Worm (Caenorhabditis elegans) whole organism, L1 larva: ENCODE measurements around the gene srx-29.

Experiments used
- egl-27 ChIP-seq, 2 experiments: fragments of 150-350 bp in 1 of 2; sonication (generic microtip); optimal IDR thresholded peaks; 3 replicates each; lab custom pipeline; 2017 to 2018; ENCODE audit warnings: missing biosample characterization in 2 of 2, missing genetic modification characterization in 2 of 2, missing genetic modification reagents in 2 of 2
- fkh-10 ChIP-seq: sonication (generic microtip); optimal IDR thresholded peaks from 2 replicates; lab custom pipeline; 2017; ENCODE audit warnings: missing biosample characterization, missing genetic modification reagents, missing genetic modification characterization
- lin-13 ChIP-seq: fragments of 150-350 bp; optimal IDR thresholded peaks from 2 replicates; lab custom pipeline; 2014; ENCODE audit warnings: missing biosample characterization, missing genetic modification reagents, missing genetic modification characterization
- mep-1 ChIP-seq: fragments of 150-350 bp; optimal IDR thresholded peaks from 2 replicates; lab custom pipeline; 2014; ENCODE audit warnings: missing biosample characterization, missing genetic modification characterization
- nhr-237 ChIP-seq: fragments of 150-350 bp; optimal IDR thresholded peaks from 2 replicates; lab custom pipeline; 2014; ENCODE audit warnings: missing biosample characterization, missing genetic modification characterization
- pag-3 ChIP-seq: sonication (generic microtip); optimal IDR thresholded peaks from 2 replicates; lab custom pipeline; 2017; ENCODE audit warnings: missing genetic modification characterization, mild to moderate bottlenecking, missing compliant biosample characterization, antibody characterized with exemption, borderline replicate concordance; ENCODE audit not compliant: insufficient read depth
- sox-4 ChIP-seq: sonication (generic microtip); optimal IDR thresholded peaks from 2 replicates; lab custom pipeline; 2016; ENCODE audit warnings: missing genetic modification characterization, missing compliant biosample characterization

DNA sequence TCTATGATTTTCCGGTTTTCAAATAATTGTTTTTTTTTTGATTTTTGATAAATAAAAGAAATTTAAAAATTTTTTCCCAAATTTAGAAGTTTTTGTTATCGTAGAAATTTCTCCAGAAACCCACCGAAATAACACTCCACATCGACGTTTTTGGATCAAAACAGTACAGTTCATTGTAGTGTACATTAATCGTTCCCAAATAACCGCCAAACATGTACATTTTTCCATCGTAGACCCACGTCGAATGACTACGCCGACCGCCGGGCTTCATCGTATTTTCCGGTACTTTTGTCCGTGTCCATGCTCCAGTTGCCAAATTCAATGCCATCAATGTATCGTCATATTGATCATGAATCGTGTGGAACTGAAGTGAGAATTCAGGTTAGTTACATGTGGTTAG lies 43.9 kb downstream of the srx-29 start, which contains the start of gene F53E4.2:
- TF ChIP-seq sox-4 (no peak), fkh-10 (GFP tag; lab: Kevin White, UChicago) (no peak), mep-1 (tag; lab: Kevin White, UChicago) (no peak), egl-27 (tag; optimal IDR thresholded peaks at IDR 0.05; lab: Kevin White, UChicago) (no peak), nhr-237 (tag; lab: Kevin White, UChicago) (no peak), lin-13 (GFP tag; lab: Kevin White, UChicago) (no peak), pag-3 (tag; lab: Kevin White, UChicago) (no peak)
